Fruit fly (Drosophila melanogaster) whole organism, embryonic: ENCODE results near the gene Cyp4d21.

ENCODE experiments used
- B-H2 ChIP-seq: fragments of 200-800 bp; sonication (Bioruptor generic); optimal IDR thresholded peaks from 2 replicates; lab custom pipeline; 2018; ENCODE audit warnings: missing biosample characterization, mild to moderate bottlenecking, missing genetic modification characterization
- Bteb2 ChIP-seq: fragments of 200-800 bp; sonication (Bioruptor generic); optimal IDR thresholded peaks from 2 replicates; lab custom pipeline; 2016; ENCODE audit warnings: missing biosample characterization, missing genetic modification characterization
- CG11398 ChIP-seq: fragments of 200-800 bp; sonication (Bioruptor generic); optimal IDR thresholded peaks from 2 replicates; lab custom pipeline; 2016; ENCODE audit warnings: missing biosample characterization, missing genetic modification characterization
- CG11696 ChIP-seq: fragments of 200-800 bp; sonication (Bioruptor generic); IDR thresholded peaks from 2 replicates; pipeline ENCODE4 v1.3.6; 2022; ENCODE audit warnings: missing biosample characterization, missing genetic modification characterization
- CG1602 ChIP-seq: fragments of 200-800 bp; sonication (Bioruptor generic); optimal IDR thresholded peaks from 3 replicates; lab custom pipeline; 2016; ENCODE audit warnings: missing biosample characterization, missing genetic modification characterization
- CG16779 ChIP-seq: fragments of 200-800 bp; sonication (Bioruptor generic); IDR thresholded peaks from 2 replicates; pipeline ENCODE4 v1.3.6; 2022; ENCODE audit warnings: missing biosample characterization, missing genetic modification characterization
- CG17612 ChIP-seq: fragments of 200-800 bp; sonication (Bioruptor generic); IDR thresholded peaks from 2 replicates; pipeline ENCODE4 v1.3.6; 2022; ENCODE audit warnings: missing biosample characterization, missing genetic modification characterization
- CG18599 ChIP-seq: fragments of 200-800 bp; sonication (Bioruptor generic); optimal IDR thresholded peaks from 3 replicates; lab custom pipeline; 2017; ENCODE audit warnings: missing biosample characterization, missing genetic modification characterization, mild to moderate bottlenecking, moderate library complexity, missing genetic modification reagents
- CG18619 ChIP-seq: fragments of 200-800 bp; sonication (Bioruptor generic); optimal IDR thresholded peaks from 3 replicates; lab custom pipeline; 2017; ENCODE audit warnings: missing biosample characterization, mild to moderate bottlenecking, missing genetic modification characterization
- CG2712 ChIP-seq: fragments of 200-800 bp; optimal IDR thresholded peaks from 3 replicates; lab custom pipeline; 2019; ENCODE audit warnings: missing biosample characterization, mild to moderate bottlenecking, missing genetic modification characterization, moderate library complexity
- CG31365 ChIP-seq: fragments of 200-800 bp; sonication (Bioruptor generic); optimal IDR thresholded peaks from 2 replicates; lab custom pipeline; 2018; ENCODE audit warnings: missing biosample characterization, mild to moderate bottlenecking, missing genetic modification characterization
- CG31388 ChIP-seq: fragments of 200-800 bp; sonication (Bioruptor generic); optimal IDR thresholded peaks from 2 replicates; lab custom pipeline; 2016; ENCODE audit warnings: missing biosample characterization, missing genetic modification characterization
- CG32767 ChIP-seq: fragments of 200-800 bp; sonication (Bioruptor generic); IDR thresholded peaks from 2 replicates; pipeline ENCODE4 v1.3.6; 2022; ENCODE audit warnings: missing biosample characterization, missing genetic modification characterization
- CG3281 ChIP-seq: fragments of 200-800 bp; sonication (Bioruptor generic); optimal IDR thresholded peaks from 3 replicates; lab custom pipeline; 2017; ENCODE audit warnings: missing biosample characterization, mild to moderate bottlenecking, missing genetic modification characterization
- CG3407 ChIP-seq: fragments of 200-800 bp; sonication (Bioruptor generic); optimal IDR thresholded peaks from 2 replicates; lab custom pipeline; 2018; ENCODE audit warnings: missing biosample characterization, mild to moderate bottlenecking, missing genetic modification characterization
- CG34224 ChIP-seq: fragments of 200-800 bp; sonication (Bioruptor generic); IDR thresholded peaks from 3 replicates; pipeline ENCODE4 v1.3.6; 2022; ENCODE audit warnings: missing biosample characterization, missing genetic modification characterization; ENCODE audit not compliant: partially characterized antibody
- CG4282 ChIP-seq: fragments of 200-800 bp; sonication (Bioruptor generic); optimal IDR thresholded peaks from 2 replicates; lab custom pipeline; 2016; ENCODE audit warnings: missing biosample characterization, missing genetic modification characterization
- CG4360 ChIP-seq: fragments of 200-800 bp; sonication (Bioruptor generic); IDR thresholded peaks from 2 replicates; pipeline ENCODE4 v1.3.6; 2022; ENCODE audit warnings: missing biosample characterization, missing genetic modification characterization
- CG4707 ChIP-seq: fragments of 200-800 bp; sonication (Bioruptor generic); optimal IDR thresholded peaks from 2 replicates; lab custom pipeline; 2018; ENCODE audit warnings: missing biosample characterization, mild to moderate bottlenecking, missing genetic modification characterization, moderate library complexity
- CG4820 ChIP-seq: fragments of 200-800 bp; sonication (Bioruptor generic); optimal IDR thresholded peaks from 3 replicates; lab custom pipeline; 2016; ENCODE audit warnings: missing biosample characterization, missing genetic modification characterization
- CG6272 ChIP-seq: fragments of 200-800 bp; sonication (Bioruptor generic); IDR thresholded peaks from 2 replicates; pipeline ENCODE4 v1.3.6; 2022; ENCODE audit warnings: missing biosample characterization, missing genetic modification characterization
- CG7839 ChIP-seq: fragments of 200-800 bp; sonication (Bioruptor generic); optimal IDR thresholded peaks from 3 replicates; lab custom pipeline; 2018; ENCODE audit warnings: missing biosample characterization, mild to moderate bottlenecking, missing genetic modification characterization, moderate library complexity
- CG8359 ChIP-seq: fragments of 200-800 bp; sonication (Bioruptor generic); optimal IDR thresholded peaks from 2 replicates; lab custom pipeline; 2017; ENCODE audit warnings: missing biosample characterization, mild to moderate bottlenecking, missing genetic modification characterization, borderline replicate concordance
- CG8478 ChIP-seq: fragments of >200 bp; optimal IDR thresholded peaks from 2 replicates; lab custom pipeline; 2018
- CG8944 ChIP-seq: fragments of 200-800 bp; sonication (Bioruptor generic); optimal IDR thresholded peaks from 3 replicates; lab custom pipeline; 2016; ENCODE audit warnings: missing biosample characterization, missing genetic modification characterization
- CG9817 ChIP-seq: fragments of 200-800 bp; sonication (Bioruptor generic); optimal IDR thresholded peaks from 2 replicates; lab custom pipeline; 2018; ENCODE audit warnings: missing biosample characterization, mild to moderate bottlenecking, missing genetic modification characterization, moderate library complexity
- CG9876 ChIP-seq: fragments of 200-800 bp; sonication (Bioruptor generic); optimal IDR thresholded peaks from 2 replicates; lab custom pipeline; 2016; ENCODE audit warnings: missing biosample characterization, missing genetic modification characterization
- CG9932 ChIP-seq: fragments of 200-800 bp; sonication (Bioruptor generic); IDR thresholded peaks from 2 replicates; pipeline ENCODE4 v1.3.6; 2022; ENCODE audit warnings: missing biosample characterization, missing genetic modification characterization
- E2f1 ChIP-seq: fragments of 200-800 bp; sonication (Bioruptor generic); IDR thresholded peaks from 2 replicates; pipeline ENCODE4 v1.3.6; 2022; ENCODE audit warnings: missing biosample characterization, missing genetic modification characterization
- Fer2 ChIP-seq: fragments of 200-800 bp; sonication (Bioruptor generic); optimal IDR thresholded peaks from 2 replicates; lab custom pipeline; 2018; ENCODE audit warnings: missing biosample characterization, mild to moderate bottlenecking, missing genetic modification characterization, moderate library complexity
- Fer3 ChIP-seq: fragments of 200-800 bp; sonication (Bioruptor generic); optimal IDR thresholded peaks from 2 replicates; lab custom pipeline; 2018; ENCODE audit warnings: missing biosample characterization, mild to moderate bottlenecking, missing genetic modification characterization, moderate library complexity
- Lpt ChIP-seq: fragments of >200 bp; optimal IDR thresholded peaks from 2 replicates; lab custom pipeline; 2018; ENCODE audit warnings: missing biosample characterization, missing genetic modification characterization
- Ravus ChIP-seq: fragments of 200-800 bp; sonication (Bioruptor generic); IDR thresholded peaks from 2 replicates; pipeline ENCODE4 v1.3.6; 2022; ENCODE audit warnings: missing biosample characterization, missing genetic modification characterization
- Scr ChIP-seq: fragments of 200-800 bp; sonication (Bioruptor generic); IDR thresholded peaks from 2 replicates; pipeline ENCODE4 v1.3.6; 2022; ENCODE audit warnings: missing biosample characterization, missing genetic modification characterization; ENCODE audit not compliant: partially characterized antibody
- Sry-δ ChIP-seq: fragments of 200-800 bp; sonication (Bioruptor generic); optimal IDR thresholded peaks from 2 replicates; lab custom pipeline; 2016; ENCODE audit warnings: missing biosample characterization, missing genetic modification characterization
- YL-1 ChIP-seq: fragments of 200-800 bp; sonication (Bioruptor generic); optimal IDR thresholded peaks from 3 replicates; lab custom pipeline; 2017; ENCODE audit warnings: missing biosample characterization, mild to moderate bottlenecking, missing genetic modification characterization
- caup ChIP-seq: fragments of 200-800 bp; sonication (Bioruptor generic); optimal IDR thresholded peaks from 3 replicates; lab custom pipeline; 2017; ENCODE audit warnings: missing biosample characterization, mild to moderate bottlenecking, missing genetic modification characterization, moderate library complexity; ENCODE audit not compliant: severe bottlenecking
- dm ChIP-seq: fragments of 200-800 bp; sonication (Bioruptor generic); optimal IDR thresholded peaks from 3 replicates; lab custom pipeline; 2016; ENCODE audit warnings: missing biosample characterization, missing genetic modification characterization
- fd96Cb ChIP-seq: fragments of 200-800 bp; sonication (Bioruptor generic); optimal IDR thresholded peaks from 2 replicates; lab custom pipeline; 2018; ENCODE audit warnings: missing biosample characterization, mild to moderate bottlenecking, missing genetic modification characterization, moderate library complexity
- hkb ChIP-seq, 2 experiments: fragments of 200-800 bp in 1 of 2; fragments of >200 bp in 1 of 2; sonication (Bioruptor generic) in 1 of 2; IDR thresholded peaks in 1 of 2; optimal IDR thresholded peaks in 1 of 2; 2 replicates each; pipeline versions ENCODE4 v1.3.6 to Lab custom; 2017 to 2022; ENCODE audit warnings: missing biosample characterization in 1 of 2, missing genetic modification characterization in 1 of 2
- kay ChIP-seq: fragments of 200-800 bp; sonication (Bioruptor generic); optimal IDR thresholded peaks from 2 replicates; lab custom pipeline; 2016; ENCODE audit warnings: missing biosample characterization, missing genetic modification characterization
- lola ChIP-seq, 3 experiments: fragments of >200 bp in 2 of 3; fragments of 200-800 bp in 1 of 3; sonication (Bioruptor generic) in 1 of 3; optimal IDR thresholded peaks; 2 replicates each; lab custom pipeline; 2017 to 2019; ENCODE audit warnings: missing biosample characterization in 3 of 3, missing genetic modification characterization in 3 of 3, mild to moderate bottlenecking in 1 of 3, moderate library complexity in 1 of 3
- lov ChIP-seq, 2 experiments: fragments of 200-800 bp in 1 of 2; fragments of >200 bp in 1 of 2; sonication (Bioruptor generic) in 1 of 2; IDR thresholded peaks in 1 of 2; optimal IDR thresholded peaks in 1 of 2; 2 replicates in 1 of 2; 3 replicates in 1 of 2; pipeline versions ENCODE4 v1.3.6 to Lab custom; 2017 to 2022; ENCODE audit warnings: missing biosample characterization in 1 of 2, missing genetic modification characterization in 1 of 2
- pan ChIP-seq, 4 experiments: fragments of >200 bp in 3 of 4; fragments of 200-800 bp in 1 of 4; sonication (Bioruptor generic) in 1 of 4; optimal IDR thresholded peaks in 3 of 4; IDR thresholded peaks in 1 of 4; 2 replicates each; pipeline versions ENCODE4 v1.3.6 to Lab custom; 2017 to 2022; ENCODE audit warnings: missing biosample characterization in 2 of 4, missing genetic modification characterization in 2 of 4, mixed read lengths in 1 of 4
- phol ChIP-seq: fragments of 200-800 bp; sonication (Bioruptor generic); optimal IDR thresholded peaks from 3 replicates; lab custom pipeline; 2018; ENCODE audit warnings: missing biosample characterization, mild to moderate bottlenecking, missing genetic modification characterization, moderate library complexity
- sisA ChIP-seq: fragments of 200-800 bp; sonication (Bioruptor generic); IDR thresholded peaks from 2 replicates; pipeline ENCODE4 v1.3.6; 2022; ENCODE audit warnings: missing biosample characterization, missing genetic modification characterization
- tap ChIP-seq: fragments of 200-800 bp; optimal IDR thresholded peaks from 3 replicates; lab custom pipeline; 2019; ENCODE audit warnings: missing biosample characterization, mild to moderate bottlenecking, missing genetic modification characterization, moderate library complexity
- wek ChIP-seq: fragments of 200-800 bp; sonication (Bioruptor generic); optimal IDR thresholded peaks from 3 replicates; lab custom pipeline; 2018; ENCODE audit warnings: missing biosample characterization, mild to moderate bottlenecking, missing genetic modification characterization, moderate library complexity

Cyp4d21 gene

DNA sequence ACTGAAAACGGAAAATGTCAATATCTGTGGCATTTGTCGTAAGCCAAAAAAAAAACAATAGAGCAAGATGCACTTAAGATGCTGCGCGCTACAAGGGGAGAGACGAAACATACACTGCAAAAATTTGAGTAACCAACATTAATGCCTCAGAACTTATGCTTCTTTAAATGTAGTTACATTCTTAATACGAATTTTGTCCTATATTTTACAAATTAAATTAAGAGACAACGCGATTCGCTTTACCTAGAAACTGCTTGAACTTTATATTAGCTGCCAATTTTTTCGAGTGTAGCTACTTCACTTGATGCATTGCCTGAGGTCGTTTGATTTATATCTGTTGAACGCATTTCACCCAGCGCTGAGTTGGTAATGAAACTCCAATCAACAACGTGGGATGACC lies 8.5 kb upstream of the Cyp4d21 start (continued):
- TF ChIP-seq CG1602: peak; percentile 82
- TF ChIP-seq Lpt (GFP tag; lab: Kevin White, UChicago): no peak
- peak; percentile 41 for TF ChIP-seq CG11398 (GFP tag; lab: Kevin White, UChicago)
- peak; percentile 61 for TF ChIP-seq Bteb2 (GFP tag; lab: Kevin White, UChicago)
- peak; percentile 71 for TF ChIP-seq CG18619 (GFP tag; lab: Kevin White, UChicago)
- no peak for TF ChIP-seq Fer2 (tag; lab: Kevin White, UChicago)
- no peak for TF ChIP-seq lov (optimal IDR thresholded peaks at IDR 0.05; lab: Kevin White, UChicago)
- TF ChIP-seq lov (GFP tag; IDR thresholded peaks at IDR 0.05; lab: Robert Waterston, UW): peak; percentile 84; the same call in 2 of the 3 replicates
- TF ChIP-seq B-H2: no peak
- 0 out of 2 replicates have a peak, but pooled peaks have one; percentile 42 for TF ChIP-seq CG11696 (GFP tag; lab: Robert Waterston, UW)
- TF ChIP-seq pan (optimal IDR thresholded peaks at IDR 0.05; lab: Kevin White, UChicago): no peak
- TF ChIP-seq pan (GFP tag; optimal IDR thresholded peaks at IDR 0.05 in 1 of 2, IDR thresholded peaks at IDR 0.05 in 1 of 2): peak in 1 of 2 experiments; percentile 79
- no peak for TF ChIP-seq CG34224 (GFP tag; lab: Robert Waterston, UW)
- TF ChIP-seq lola (GFP tag; optimal IDR thresholded peaks at IDR 0.05; lab: Kevin White, UChicago): peak in 1 of 3 experiments; percentile 96
- TF ChIP-seq CG8944 (GFP tag; lab: Kevin White, UChicago): peak; percentile 50
- peak; percentile 58 for TF ChIP-seq CG4707 (GFP tag; lab: Kevin White, UChicago)
- TF ChIP-seq kay: peak; percentile 49
- TF ChIP-seq tap (tag; lab: Kevin White, UChicago): peak; percentile 79
- peak; percentile 94 for TF ChIP-seq CG4820 (GFP tag; lab: Kevin White, UChicago)
- peak; percentile 42 for TF ChIP-seq Fer3 (tag; lab: Kevin White, UChicago)
- TF ChIP-seq CG9817 (tag; lab: Kevin White, UChicago): peak; percentile 46
- peak; percentile 25 for TF ChIP-seq caup (GFP tag; lab: Kevin White, UChicago)
- no peak for TF ChIP-seq CG3281 (GFP tag; lab: Kevin White, UChicago)
- TF ChIP-seq sisA (GFP tag; lab: Robert Waterston, UW): peak; percentile 84
- no peak for TF ChIP-seq hkb (optimal IDR thresholded peaks at IDR 0.05; lab: Kevin White, UChicago)
- TF ChIP-seq hkb (GFP tag; IDR thresholded peaks at IDR 0.05; lab: Robert Waterston, UW): peak; percentile 87
- TF ChIP-seq CG6272 (GFP tag; lab: Robert Waterston, UW): peak; percentile 79
- peak; percentile 73 for TF ChIP-seq E2f1 (GFP tag; lab: Robert Waterston, UW)
- TF ChIP-seq CG9876 (GFP tag; lab: Kevin White, UChicago): peak; percentile 34
- TF ChIP-seq CG17612 (GFP tag; lab: Robert Waterston, UW): peak; percentile 19; the same call in 1 of the 2 replicates
- no peak for TF ChIP-seq Scr (GFP tag; lab: Robert Waterston, UW)
- no peak for TF ChIP-seq CG16779
- peak; percentile 50 for TF ChIP-seq dm (GFP tag; lab: Kevin White, UChicago)
- TF ChIP-seq CG9932: no peak
- peak; percentile 87 for TF ChIP-seq CG7839 (tag; lab: Kevin White, UChicago)
- TF ChIP-seq CG18599 (GFP tag; lab: Kevin White, UChicago): peak; percentile 64
- TF ChIP-seq phol (tag; lab: Kevin White, UChicago): peak; percentile 92
- peak; percentile 93 for TF ChIP-seq CG2712 (tag; lab: Kevin White, UChicago)
- peak; percentile 77 for TF ChIP-seq CG31388 (GFP tag; lab: Kevin White, UChicago)
- TF ChIP-seq CG3407 (GFP tag; lab: Kevin White, UChicago): peak; percentile 84
- peak; percentile 42 for TF ChIP-seq Sry-δ (GFP tag; lab: Kevin White, UChicago)
- peak; percentile 48 for TF ChIP-seq CG4282 (GFP tag; lab: Kevin White, UChicago)
- TF ChIP-seq fd96Cb (tag; lab: Kevin White, UChicago): peak; percentile 89
- TF ChIP-seq Ravus (GFP tag; lab: Robert Waterston, UW): no peak
- TF ChIP-seq CG31365 (tag; lab: Kevin White, UChicago): peak; percentile 62
- TF ChIP-seq wek (GFP tag; lab: Kevin White, UChicago): peak; percentile 39
- TF ChIP-seq CG4360: peak; percentile 69
- peak; percentile 68 for TF ChIP-seq CG32767 (GFP tag; lab: Robert Waterston, UW)
- no peak for TF ChIP-seq CG8478 (lab: Kevin White, UChicago)
- TF ChIP-seq YL-1 (GFP tag; lab: Kevin White, UChicago): no peak
- peak; percentile 85 for TF ChIP-seq CG8359 (GFP tag; lab: Kevin White, UChicago)
